Fruit fly (Drosophila melanogaster) whole organism, wandering third instar larva: ENCODE data around the gene CG9997.

Experiments used
- Rel ChIP-seq, 2 experiments: fragments of 200-800 bp; sonication (Bioruptor generic) in 1 of 2; optimal IDR thresholded peaks; 2 replicates in 1 of 2; 3 replicates in 1 of 2; lab custom pipeline; 2016 to 2019; ENCODE audit warnings: mild to moderate bottlenecking in 2 of 2, missing biosample characterization in 2 of 2, missing genetic modification characterization in 2 of 2, moderate library complexity in 1 of 2
- sv ChIP-seq: fragments of 200-800 bp; sonication (Bioruptor generic); optimal IDR thresholded peaks from 3 replicates; lab custom pipeline; 2016; ENCODE audit warnings: missing biosample characterization, missing genetic modification characterization

DNA sequence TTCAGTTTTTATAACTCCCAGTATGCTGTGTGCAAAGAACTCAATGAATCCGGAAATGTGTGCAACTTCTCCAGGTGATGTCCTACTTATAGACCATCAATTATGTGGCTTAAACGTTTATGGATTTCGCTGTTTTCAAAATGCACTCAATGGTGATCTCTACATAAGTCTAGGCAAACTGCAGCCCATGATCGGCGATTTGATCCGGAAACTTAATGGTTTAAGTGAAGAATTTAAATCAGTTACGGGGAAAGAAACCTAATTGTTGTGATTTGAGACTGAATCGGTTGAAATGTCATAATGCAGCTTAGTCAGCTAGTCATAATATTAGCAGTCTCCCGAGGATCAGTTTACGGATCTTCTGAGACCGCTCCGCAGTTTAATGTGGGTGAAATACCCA, 33.4 kb upstream of the CG9997 start, which contains the start of gene intr:
- no peak for TF ChIP-seq Rel (GFP tag; optimal IDR thresholded peaks at IDR 0.05; lab: Kevin White, UChicago)
- no peak for TF ChIP-seq Rel (tag; optimal IDR thresholded peaks at IDR 0.05; lab: Kevin White, UChicago)
- TF ChIP-seq sv (GFP tag; lab: Kevin White, UChicago): no peak
